Fruit fly (Drosophila melanogaster) whole organism, embryonic: ENCODE data around the gene Enoph.

Experiments used
- Aef1 ChIP-seq: fragments of 200-800 bp; sonication (Bioruptor generic); IDR thresholded peaks from 3 replicates; pipeline ENCODE4 v1.3.6; 2022; ENCODE audit warnings: missing biosample characterization, missing genetic modification characterization
- BtbVII ChIP-seq: fragments of 200-800 bp; sonication (Bioruptor generic); optimal IDR thresholded peaks from 3 replicates; lab custom pipeline; 2017; ENCODE audit warnings: missing biosample characterization, mild to moderate bottlenecking, missing genetic modification characterization
- Bteb2 ChIP-seq: fragments of 200-800 bp; sonication (Bioruptor generic); optimal IDR thresholded peaks from 2 replicates; lab custom pipeline; 2016; ENCODE audit warnings: missing biosample characterization, missing genetic modification characterization
- CG10431 ChIP-seq: fragments of 200-800 bp; sonication (Bioruptor generic); optimal IDR thresholded peaks from 3 replicates; lab custom pipeline; 2018; ENCODE audit warnings: missing biosample characterization, mild to moderate bottlenecking, missing genetic modification characterization
- CG12104 ChIP-seq: fragments of 200-800 bp; sonication (Bioruptor generic); optimal IDR thresholded peaks from 3 replicates; lab custom pipeline; 2016; ENCODE audit warnings: missing biosample characterization, missing genetic modification characterization
- CG12942 ChIP-seq: fragments of 200-800 bp; sonication (Bioruptor generic); optimal IDR thresholded peaks from 3 replicates; lab custom pipeline; 2016; ENCODE audit warnings: missing biosample characterization, missing genetic modification characterization
- CG14860 ChIP-seq: fragments of 200-800 bp; sonication (Bioruptor generic); IDR thresholded peaks from 3 replicates; pipeline ENCODE4 v1.3.6; 2022; ENCODE audit warnings: missing biosample characterization, missing genetic modification characterization; ENCODE audit not compliant: partially characterized antibody
- CG15479 ChIP-seq: fragments of 200-800 bp; sonication (Bioruptor generic); optimal IDR thresholded peaks from 3 replicates; lab custom pipeline; 2019; ENCODE audit warnings: missing biosample characterization, mild to moderate bottlenecking, missing genetic modification characterization, moderate library complexity
- CG16863 ChIP-seq: fragments of 200-800 bp; sonication (Bioruptor generic); optimal IDR thresholded peaks from 3 replicates; lab custom pipeline; 2016; ENCODE audit warnings: missing biosample characterization, missing genetic modification characterization
- CG17328 ChIP-seq: fragments of 200-800 bp; sonication (Bioruptor generic); IDR thresholded peaks from 2 replicates; pipeline ENCODE4 v1.3.6; 2022; ENCODE audit warnings: missing biosample characterization, missing genetic modification characterization
- CG2712 ChIP-seq: fragments of 200-800 bp; optimal IDR thresholded peaks from 3 replicates; lab custom pipeline; 2019; ENCODE audit warnings: missing biosample characterization, mild to moderate bottlenecking, missing genetic modification characterization, moderate library complexity
- CG2875 ChIP-seq: fragments of 200-800 bp; sonication (Bioruptor generic); optimal IDR thresholded peaks from 2 replicates; lab custom pipeline; 2017; ENCODE audit warnings: missing biosample characterization, mild to moderate bottlenecking, missing genetic modification characterization, missing genetic modification reagents
- CG34376 ChIP-seq: fragments of 200-800 bp; sonication (Bioruptor generic); optimal IDR thresholded peaks from 2 replicates; lab custom pipeline; 2018; ENCODE audit warnings: missing biosample characterization, mild to moderate bottlenecking, missing genetic modification characterization
- CG3995 ChIP-seq: fragments of 200-800 bp; sonication (Bioruptor generic); optimal IDR thresholded peaks from 3 replicates; lab custom pipeline; 2016; ENCODE audit warnings: missing biosample characterization, missing genetic modification characterization
- CG7745 ChIP-seq: fragments of 200-800 bp; sonication (Bioruptor generic); optimal IDR thresholded peaks from 2 replicates; lab custom pipeline; 2018; ENCODE audit warnings: missing biosample characterization, mild to moderate bottlenecking, missing genetic modification characterization, moderate library complexity
- CG7839 ChIP-seq: fragments of 200-800 bp; sonication (Bioruptor generic); optimal IDR thresholded peaks from 3 replicates; lab custom pipeline; 2018; ENCODE audit warnings: missing biosample characterization, mild to moderate bottlenecking, missing genetic modification characterization, moderate library complexity
- CG8290 ChIP-seq, 3 experiments: fragments of 200-800 bp; sonication (Bioruptor generic); optimal IDR thresholded peaks; 2 replicates each; lab custom pipeline; 2016 to 2019; ENCODE audit warnings: missing biosample characterization in 3 of 3, missing genetic modification characterization in 3 of 3, mild to moderate bottlenecking in 2 of 3, moderate library complexity in 1 of 3
- CHES-1-like ChIP-seq: fragments of 200-800 bp; sonication (Bioruptor generic); optimal IDR thresholded peaks from 2 replicates; lab custom pipeline; 2016; ENCODE audit warnings: missing biosample characterization, missing genetic modification characterization
- Drgx ChIP-seq: fragments of 200-800 bp; sonication (Bioruptor generic); IDR thresholded peaks from 2 replicates; pipeline ENCODE4 v1.3.6; 2022; ENCODE audit warnings: missing biosample characterization, missing genetic modification characterization
- Gug ChIP-seq: fragments of 200-800 bp; sonication (Bioruptor generic); IDR thresholded peaks from 4 replicates; pipeline ENCODE4 v1.3.6; 2022; ENCODE audit warnings: missing biosample characterization, missing genetic modification characterization
- Hmr ChIP-seq: fragments of 200-800 bp; sonication (Bioruptor generic); optimal IDR thresholded peaks from 3 replicates; lab custom pipeline; 2017; ENCODE audit warnings: mild to moderate bottlenecking, missing biosample characterization, missing genetic modification reagents, missing genetic modification characterization
- Kr ChIP-seq: fragments of 200-800 bp; sonication (Bioruptor generic); optimal IDR thresholded peaks from 2 replicates; lab custom pipeline; 2017; ENCODE audit warnings: missing biosample characterization, mild to moderate bottlenecking, missing genetic modification characterization
- Lhr ChIP-seq: fragments of 200-800 bp; sonication (Bioruptor generic); optimal IDR thresholded peaks from 3 replicates; lab custom pipeline; 2017; ENCODE audit warnings: mild to moderate bottlenecking, missing biosample characterization, missing genetic modification reagents, missing genetic modification characterization
- MTF-1 ChIP-seq: fragments of 200-800 bp; sonication (Bioruptor generic); optimal IDR thresholded peaks from 2 replicates; lab custom pipeline; 2018; ENCODE audit warnings: missing biosample characterization, mild to moderate bottlenecking, missing genetic modification characterization, borderline replicate concordance
- Six4 ChIP-seq: fragments of 200-800 bp; sonication (Bioruptor generic); optimal IDR thresholded peaks from 2 replicates; lab custom pipeline; 2016; ENCODE audit warnings: missing biosample characterization, missing genetic modification characterization
- TFAM ChIP-seq: fragments of 200-800 bp; sonication (Bioruptor generic); optimal IDR thresholded peaks from 2 replicates; lab custom pipeline; 2017; ENCODE audit warnings: missing biosample characterization, missing genetic modification characterization, inconsistent platforms
- ato ChIP-seq: fragments of 200-800 bp; sonication (Bioruptor generic); IDR thresholded peaks from 2 replicates; pipeline ENCODE4 v1.3.6; 2022; ENCODE audit warnings: missing biosample characterization, missing genetic modification characterization; ENCODE audit not compliant: partially characterized antibody
- bab2 ChIP-seq: fragments of 200-800 bp; sonication (Bioruptor generic); optimal IDR thresholded peaks from 2 replicates; lab custom pipeline; 2016; ENCODE audit warnings: missing biosample characterization, missing genetic modification characterization
- dmrt11E ChIP-seq: fragments of 200-800 bp; sonication (Bioruptor generic); optimal IDR thresholded peaks from 3 replicates; lab custom pipeline; 2018; ENCODE audit warnings: missing biosample characterization, mild to moderate bottlenecking, missing genetic modification characterization, moderate library complexity
- eyg ChIP-seq: fragments of 200-800 bp; sonication (Bioruptor generic); optimal IDR thresholded peaks from 3 replicates; lab custom pipeline; 2016; ENCODE audit warnings: missing biosample characterization, missing genetic modification characterization
- fu2 ChIP-seq: fragments of 200-800 bp; sonication (Bioruptor generic); optimal IDR thresholded peaks from 2 replicates; lab custom pipeline; 2016; ENCODE audit warnings: missing biosample characterization, missing genetic modification characterization
- gem ChIP-seq: fragments of 200-800 bp; sonication (Bioruptor generic); optimal IDR thresholded peaks from 2 replicates; lab custom pipeline; 2019; ENCODE audit warnings: missing biosample characterization, mild to moderate bottlenecking, missing genetic modification characterization, moderate library complexity
- gfzf ChIP-seq: fragments of 200-800 bp; sonication (Bioruptor generic); optimal IDR thresholded peaks from 2 replicates; lab custom pipeline; 2016; ENCODE audit warnings: missing biosample characterization, mild to moderate bottlenecking, missing genetic modification characterization, moderate library complexity
- gsb-n ChIP-seq: fragments of 200-800 bp; sonication (Bioruptor generic); optimal IDR thresholded peaks from 3 replicates; lab custom pipeline; 2018; ENCODE audit warnings: missing biosample characterization, mild to moderate bottlenecking, missing genetic modification characterization
- jing ChIP-seq: fragments of 200-800 bp; sonication (Bioruptor generic); optimal IDR thresholded peaks from 2 replicates; lab custom pipeline; 2018; ENCODE audit warnings: missing biosample characterization, mild to moderate bottlenecking, missing genetic modification characterization
- jumu ChIP-seq: fragments of 200-800 bp; sonication (Bioruptor generic); optimal IDR thresholded peaks from 3 replicates; lab custom pipeline; 2016; ENCODE audit warnings: missing biosample characterization, missing genetic modification characterization
- lov ChIP-seq, 2 experiments: fragments of 200-800 bp in 1 of 2; fragments of >200 bp in 1 of 2; sonication (Bioruptor generic) in 1 of 2; IDR thresholded peaks in 1 of 2; optimal IDR thresholded peaks in 1 of 2; 2 replicates in 1 of 2; 3 replicates in 1 of 2; pipeline versions ENCODE4 v1.3.6 to Lab custom; 2017 to 2022; ENCODE audit warnings: missing biosample characterization in 1 of 2, missing genetic modification characterization in 1 of 2
- onecut ChIP-seq: fragments of 200-800 bp; sonication (Bioruptor generic); IDR thresholded peaks from 2 replicates; pipeline ENCODE4 v1.3.6; 2022; ENCODE audit warnings: missing biosample characterization, missing genetic modification characterization
- pum ChIP-seq: fragments of 200-800 bp; sonication (Bioruptor generic); optimal IDR thresholded peaks from 2 replicates; lab custom pipeline; 2016; ENCODE audit warnings: missing biosample characterization, missing genetic modification characterization
- ranshi ChIP-seq: fragments of 200-800 bp; sonication (Bioruptor generic); IDR thresholded peaks from 2 replicates; pipeline ENCODE4 v1.3.6; 2022; ENCODE audit warnings: missing biosample characterization, missing genetic modification characterization
- rib ChIP-seq: fragments of 200-800 bp; sonication (Bioruptor generic); IDR thresholded peaks from 2 replicates; pipeline ENCODE4 v1.3.6; 2022; ENCODE audit warnings: missing biosample characterization, missing genetic modification characterization
- row ChIP-seq: fragments of 200-800 bp; sonication (Bioruptor generic); IDR thresholded peaks from 3 replicates; pipeline ENCODE4 v1.3.6; 2022; ENCODE audit warnings: missing biosample characterization, missing genetic modification characterization
- run ChIP-seq: fragments of 200-800 bp; sonication (Bioruptor generic); optimal IDR thresholded peaks from 3 replicates; lab custom pipeline; 2018; ENCODE audit warnings: missing biosample characterization, mild to moderate bottlenecking, missing genetic modification characterization
- sens ChIP-seq: fragments of 200-800 bp; sonication (Bioruptor generic); peaks from one replicate; lab custom pipeline; 2016; ENCODE audit warnings: missing biosample characterization, missing genetic modification characterization
- sob ChIP-seq: fragments of 200-800 bp; sonication (Bioruptor generic); IDR thresholded peaks from 2 replicates; pipeline ENCODE4 v1.3.6; 2022; ENCODE audit warnings: missing biosample characterization, missing genetic modification characterization
- stc ChIP-seq: fragments of 200-800 bp; sonication (Bioruptor generic); IDR thresholded peaks from 2 replicates; pipeline ENCODE4 v1.3.6; 2022; ENCODE audit warnings: missing biosample characterization, missing genetic modification characterization
- unpg ChIP-seq: fragments of 200-800 bp; sonication (Bioruptor generic); optimal IDR thresholded peaks from 3 replicates; lab custom pipeline; 2018; ENCODE audit warnings: missing biosample characterization, mild to moderate bottlenecking, missing genetic modification characterization, moderate library complexity
- vfl ChIP-seq: fragments of 200-800 bp; sonication (Bioruptor generic); optimal IDR thresholded peaks from 2 replicates; lab custom pipeline; 2016; ENCODE audit warnings: missing biosample characterization, missing genetic modification characterization
- wek ChIP-seq: fragments of 200-800 bp; sonication (Bioruptor generic); optimal IDR thresholded peaks from 3 replicates; lab custom pipeline; 2018; ENCODE audit warnings: missing biosample characterization, mild to moderate bottlenecking, missing genetic modification characterization, moderate library complexity
- zf30C ChIP-seq: fragments of 200-800 bp; sonication (Bioruptor generic); optimal IDR thresholded peaks from 3 replicates; lab custom pipeline; 2018; ENCODE audit warnings: missing biosample characterization, mild to moderate bottlenecking, missing genetic modification characterization

The Enoph gene

dm6 chr3R:5300620-5301019, 44.1 kb upstream of the Enoph start:
- no peak for TF ChIP-seq Lhr (GFP tag; lab: Kevin White, UChicago)
- TF ChIP-seq Hmr (GFP tag; lab: Kevin White, UChicago) = peak; percentile 50
- no peak for TF ChIP-seq dmrt11E (tag; lab: Kevin White, UChicago)
- TF ChIP-seq rib (GFP tag; lab: Robert Waterston, UW) = no peak
- TF ChIP-seq CG12104 (GFP tag; lab: Kevin White, UChicago) = no peak
- no peak for TF ChIP-seq TFAM (GFP tag; lab: Kevin White, UChicago)
- no peak for TF ChIP-seq gsb-n (tag; lab: Kevin White, UChicago)
- no peak; the same call in 1 of the 2 replicates for TF ChIP-seq stc
- TF ChIP-seq zf30C (GFP tag; lab: Kevin White, UChicago) = no peak
- no peak for TF ChIP-seq CG12942 (GFP tag; lab: Kevin White, UChicago)
- peak; percentile 13; the same call in 1 of the 4 replicates for TF ChIP-seq Gug (GFP tag; lab: Robert Waterston, UW)
- no peak for TF ChIP-seq CG3995 (GFP tag; lab: Kevin White, UChicago)
- peak; percentile 7 for TF ChIP-seq pum (GFP tag; lab: Kevin White, UChicago)
- TF ChIP-seq eyg (GFP tag; lab: Kevin White, UChicago) = no peak
- no peak for TF ChIP-seq Bteb2 (GFP tag; lab: Kevin White, UChicago)
- no peak for TF ChIP-seq gfzf
- TF ChIP-seq ranshi = peak; percentile 26; the same call in 1 of the 2 replicates
- no peak for TF ChIP-seq lov (optimal IDR thresholded peaks at IDR 0.05; lab: Kevin White, UChicago)
- no peak for TF ChIP-seq lov (GFP tag; IDR thresholded peaks at IDR 0.05; lab: Robert Waterston, UW)
- no peak for TF ChIP-seq Aef1 (GFP tag; lab: Robert Waterston, UW)
- TF ChIP-seq vfl (GFP tag; lab: Kevin White, UChicago) = no peak
- no peak for TF ChIP-seq CG16863
- TF ChIP-seq jing (GFP tag; lab: Kevin White, UChicago) = no peak
- TF ChIP-seq Kr (GFP tag; lab: Kevin White, UChicago) = no peak
- TF ChIP-seq CG7839 (tag; lab: Kevin White, UChicago) = peak; percentile 17
- peak; percentile 12 for TF ChIP-seq unpg
- no peak for TF ChIP-seq CG15479 (GFP tag; lab: Kevin White, UChicago)
- TF ChIP-seq ato = no peak
- TF ChIP-seq CG14860 = no peak
- 0 out of 2 replicates have a peak, but pooled peaks have one; percentile 54 for TF ChIP-seq sob (GFP tag; lab: Robert Waterston, UW)
- no peak for TF ChIP-seq bab2
- TF ChIP-seq Six4 (GFP tag; lab: Kevin White, UChicago) = no peak
- no peak for TF ChIP-seq BtbVII (GFP tag; lab: Kevin White, UChicago)
- no peak for TF ChIP-seq sens (GFP tag; lab: Kevin White, UChicago)
- TF ChIP-seq row (GFP tag; lab: Robert Waterston, UW) = no peak
- TF ChIP-seq run = no peak
- no peak for TF ChIP-seq CG2712 (tag; lab: Kevin White, UChicago)
- no peak for TF ChIP-seq CG2875 (GFP tag; lab: Kevin White, UChicago)
- TF ChIP-seq jumu (GFP tag; lab: Kevin White, UChicago) = peak; percentile 6
- no peak for TF ChIP-seq Drgx (GFP tag; lab: Robert Waterston, UW)
- TF ChIP-seq CHES-1-like (GFP tag; lab: Kevin White, UChicago) = no peak
- TF ChIP-seq CG7745 = no peak
- peak; percentile 63 for TF ChIP-seq onecut (GFP tag; lab: Robert Waterston, UW)
- peak; percentile 41 for TF ChIP-seq MTF-1
- TF ChIP-seq CG10431 (GFP tag; lab: Kevin White, UChicago) = peak; percentile 1
- no peak for TF ChIP-seq fu2 (GFP tag; lab: Kevin White, UChicago)
- TF ChIP-seq wek (GFP tag; lab: Kevin White, UChicago) = peak; percentile 42
- peak; percentile 14 for TF ChIP-seq CG8290 (GFP tag; optimal IDR thresholded peaks at IDR 0.05; lab: Kevin White, UChicago)
- TF ChIP-seq CG8290 (tag; optimal IDR thresholded peaks at IDR 0.05; lab: Kevin White, UChicago) = peak in 1 of 2 experiments; percentile 62
- TF ChIP-seq gem (tag; lab: Kevin White, UChicago) = no peak
- peak; percentile 3 for TF ChIP-seq CG34376
- peak; percentile 49 for TF ChIP-seq CG17328 (GFP tag; lab: Robert Waterston, UW)
